Worm (Caenorhabditis elegans) whole organism, young adult: ENCODE measurements around the gene fbxc-51.

Experiments
- F23B12.7 ChIP-seq: sonication (generic microtip); optimal IDR thresholded peaks from 2 replicates; lab custom pipeline; 2017; ENCODE audit warnings: missing genetic modification characterization, mild to moderate bottlenecking, missing compliant biosample characterization, antibody characterized with exemption, moderate library complexity; ENCODE audit not compliant: insufficient read depth
- F55B11.4 ChIP-seq: sonication (generic microtip); optimal IDR thresholded peaks from 2 replicates; lab custom pipeline; 2016; ENCODE audit warnings: missing compliant biosample characterization, missing genetic modification characterization, borderline replicate concordance; ENCODE audit not compliant: insufficient read depth
- aptf-3 ChIP-seq: fragments of 200-800 bp; sonication (Bioruptor generic); IDR thresholded peaks from 2 replicates; pipeline ENCODE4 v1.3.6; 2022; ENCODE audit warnings: missing genetic modification characterization, missing compliant biosample characterization
- bed-2 ChIP-seq: fragments of 200-800 bp; sonication (Bioruptor generic); IDR thresholded peaks from 2 replicates; pipeline ENCODE4 v1.3.6; 2022; ENCODE audit warnings: missing genetic modification reagents, missing genetic modification characterization, missing compliant biosample characterization
- ceh-79 ChIP-seq: sonication (generic microtip); optimal IDR thresholded peaks from 2 replicates; lab custom pipeline; 2017; ENCODE audit warnings: mild to moderate bottlenecking, missing genetic modification characterization, missing compliant biosample characterization
- hlh-26 ChIP-seq: fragments of 200-800 bp; sonication (Bioruptor generic); conservative IDR thresholded peaks from 2 replicates; pipeline ENCODE4 v1.3.6; 2022; ENCODE audit warnings: missing genetic modification reagents, missing genetic modification characterization, missing compliant biosample characterization
- madf-6 ChIP-seq: fragments of 200-800 bp; sonication (Bioruptor generic); IDR thresholded peaks from 2 replicates; pipeline ENCODE4 v1.3.6; 2022; ENCODE audit warnings: missing genetic modification reagents, missing genetic modification characterization, missing compliant biosample characterization
- nfyb-1 ChIP-seq: fragments of 200-800 bp; sonication (Bioruptor generic); IDR thresholded peaks from 2 replicates; pipeline ENCODE4 v1.3.6; 2022; ENCODE audit warnings: missing genetic modification reagents, missing genetic modification characterization, missing compliant biosample characterization
- nhr-27 ChIP-seq: fragments of 200-800 bp; sonication (Bioruptor generic); optimal IDR thresholded peaks from 2 replicates; lab custom pipeline; 2018; ENCODE audit warnings: mild to moderate bottlenecking, missing genetic modification characterization, moderate library complexity, missing compliant biosample characterization
- tbp1 ChIP-seq: fragments of 200-800 bp; sonication (Bioruptor generic); optimal IDR thresholded peaks from 2 replicates; lab custom pipeline; 2018; ENCODE audit warnings: mild to moderate bottlenecking, missing genetic modification characterization, missing compliant biosample characterization
- unc-130 ChIP-seq: sonication (generic microtip); optimal IDR thresholded peaks from 2 replicates; lab custom pipeline; 2016; ENCODE audit warnings: missing genetic modification reagents, missing genetic modification characterization, missing compliant biosample characterization

DNA sequence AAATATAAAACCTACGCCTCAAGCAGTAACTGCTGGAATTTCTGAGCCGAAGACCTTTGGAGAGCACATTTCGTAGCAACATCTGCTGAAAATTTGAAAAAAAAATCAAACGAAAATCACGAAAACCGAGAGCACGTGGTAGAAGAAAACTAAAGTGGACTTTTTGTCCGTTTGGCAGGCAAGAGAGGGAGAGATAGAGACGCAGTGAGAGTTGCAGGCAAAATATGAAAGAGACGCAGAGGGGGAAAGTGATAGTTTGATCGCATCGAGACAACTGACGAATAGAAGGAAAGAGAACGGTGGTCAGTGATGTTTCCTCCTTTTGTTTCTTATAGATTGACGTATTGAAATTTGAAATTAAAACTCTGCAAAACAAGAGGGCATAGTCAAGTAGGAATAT lies 20.1 kb upstream of the fbxc-51 start, which contains the start of the genes acdh-9 and F28A10.13:
- TF ChIP-seq F55B11.4 (tag; lab: Kevin White, UChicago) (no peak), nhr-27 (no peak), nfyb-1 (GFP tag; lab: Robert Waterston, UW) (0 out of 2 replicates have a peak, but pooled peaks have one; percentile 52), bed-2 (GFP tag; lab: Robert Waterston, UW) (no peak), unc-130 (no peak), aptf-3 (GFP tag; lab: Robert Waterston, UW) (no peak), tbp1 (GFP tag; lab: Kevin White, UChicago) (peak; percentile 35), F23B12.7 (no peak), ceh-79 (tag; lab: Kevin White, UChicago) (no peak), madf-6 (GFP tag; lab: Robert Waterston, UW) (no peak), hlh-26 (GFP tag; lab: Robert Waterston, UW) (no peak)
